Worm (Caenorhabditis elegans) whole organism, L3 larva: ENCODE data around the gene nas-15.

ENCODE experiments used
- ZK546.5 ChIP-seq: sonication (generic microtip); optimal IDR thresholded peaks from 2 replicates; lab custom pipeline; 2017; ENCODE audit warnings: missing biosample characterization, missing genetic modification characterization
- ceh-16 ChIP-seq: sonication (generic microtip); optimal IDR thresholded peaks from 2 replicates; lab custom pipeline; 2017; ENCODE audit warnings: missing biosample characterization, missing genetic modification characterization
- ceh-28 ChIP-seq: fragments of 150-350 bp; optimal IDR thresholded peaks from 2 replicates; lab custom pipeline; 2014; ENCODE audit warnings: missing biosample characterization, missing genetic modification reagents, missing genetic modification characterization
- daf-12 ChIP-seq: fragments of 150-350 bp; optimal IDR thresholded peaks from 2 replicates; lab custom pipeline; 2014; ENCODE audit warnings: missing biosample characterization, missing genetic modification reagents, missing genetic modification characterization
- egl-27 ChIP-seq: sonication (generic microtip); optimal IDR thresholded peaks from 4 replicates; lab custom pipeline; 2017; ENCODE audit warnings: missing biosample characterization, missing genetic modification reagents, missing genetic modification characterization
- egl-5 ChIP-seq: fragments of 150-350 bp; optimal IDR thresholded peaks from 2 replicates; lab custom pipeline; 2017; ENCODE audit warnings: missing biosample characterization, missing genetic modification reagents, missing genetic modification characterization, inconsistent platforms
- elt-1 ChIP-seq: fragments of 150-350 bp; optimal IDR thresholded peaks from 2 replicates; lab custom pipeline; 2014; ENCODE audit warnings: missing biosample characterization, missing genetic modification characterization
- elt-2 ChIP-seq: sonication (generic microtip); optimal IDR thresholded peaks from 2 replicates; lab custom pipeline; 2016; ENCODE audit warnings: missing genetic modification reagents, mild to moderate bottlenecking, missing genetic modification characterization, missing compliant biosample characterization
- elt-3 ChIP-seq, 3 experiments: fragments of 150-350 bp in 1 of 3; sonication (generic microtip) in 2 of 3; optimal IDR thresholded peaks; 2 replicates in 2 of 3; 4 replicates in 1 of 3; lab custom pipeline; 2014 to 2017; ENCODE audit warnings: missing biosample characterization in 3 of 3, missing genetic modification characterization in 3 of 3
- eor-1 ChIP-seq, 2 experiments: fragments of 150-350 bp; optimal IDR thresholded peaks; 2 replicates each; lab custom pipeline; 2014 to 2018; ENCODE audit warnings: missing biosample characterization in 2 of 2, missing genetic modification characterization in 2 of 2
- fkh-10 ChIP-seq: sonication (generic microtip); optimal IDR thresholded peaks from 2 replicates; lab custom pipeline; 2017; ENCODE audit warnings: missing biosample characterization, missing genetic modification reagents, missing genetic modification characterization
- fkh-2 ChIP-seq: fragments of 150-350 bp; optimal IDR thresholded peaks from 2 replicates; lab custom pipeline; 2014; ENCODE audit warnings: missing biosample characterization, missing genetic modification reagents, missing genetic modification characterization
- fos-1 ChIP-seq: fragments of 150-350 bp; optimal IDR thresholded peaks from 2 replicates; lab custom pipeline; 2014; ENCODE audit warnings: missing biosample characterization, missing genetic modification characterization
- lin-15B ChIP-seq: fragments of 150-350 bp; optimal IDR thresholded peaks from 2 replicates; lab custom pipeline; 2014; ENCODE audit warnings: missing biosample characterization, missing genetic modification characterization
- lin-39 ChIP-seq: fragments of 150-350 bp; optimal IDR thresholded peaks from 2 replicates; lab custom pipeline; 2018; ENCODE audit warnings: missing biosample characterization, missing genetic modification reagents, missing genetic modification characterization
- lsy-12 ChIP-seq: sonication (generic microtip); optimal IDR thresholded peaks from 2 replicates; lab custom pipeline; 2016; ENCODE audit warnings: mild to moderate bottlenecking, missing genetic modification characterization, missing compliant biosample characterization
- mdl-1 ChIP-seq: fragments of 150-350 bp; optimal IDR thresholded peaks from 2 replicates; lab custom pipeline; 2014; ENCODE audit warnings: missing biosample characterization, missing genetic modification characterization
- mml-1 ChIP-seq: fragments of 150-350 bp; sonication (generic microtip); optimal IDR thresholded peaks from 3 replicates; lab custom pipeline; 2014; ENCODE audit warnings: missing biosample characterization, missing genetic modification characterization
- nfya-1 ChIP-seq: sonication (generic microtip); optimal IDR thresholded peaks from 2 replicates; lab custom pipeline; 2017; ENCODE audit warnings: missing genetic modification characterization, mild to moderate bottlenecking, missing compliant biosample characterization, antibody characterized with exemption, moderate library complexity; ENCODE audit not compliant: insufficient read depth
- nhr-11 ChIP-seq: fragments of 150-350 bp; optimal IDR thresholded peaks from 2 replicates; lab custom pipeline; 2014; ENCODE audit warnings: missing biosample characterization, missing genetic modification characterization
- nhr-23 ChIP-seq: fragments of 150-350 bp; optimal IDR thresholded peaks from 2 replicates; lab custom pipeline; 2014; ENCODE audit warnings: missing biosample characterization, missing genetic modification reagents, missing genetic modification characterization
- nhr-237 ChIP-seq: fragments of 150-350 bp; optimal IDR thresholded peaks from 2 replicates; lab custom pipeline; 2014; ENCODE audit warnings: missing biosample characterization, missing genetic modification characterization
- nhr-25 ChIP-seq: sonication (generic microtip); optimal IDR thresholded peaks from 2 replicates; lab custom pipeline; 2017; ENCODE audit warnings: missing biosample characterization, missing genetic modification characterization
- nhr-28 ChIP-seq: fragments of 150-350 bp; optimal IDR thresholded peaks from 2 replicates; lab custom pipeline; 2014; ENCODE audit warnings: missing biosample characterization, missing genetic modification characterization
- nhr-43 ChIP-seq: sonication (generic microtip); optimal IDR thresholded peaks from 2 replicates; lab custom pipeline; 2016; ENCODE audit warnings: mild to moderate bottlenecking, missing genetic modification characterization, missing compliant biosample characterization; ENCODE audit not compliant: poor library complexity, severe bottlenecking
- nhr-67 ChIP-seq: fragments of 150-350 bp; optimal IDR thresholded peaks from 2 replicates; lab custom pipeline; 2014; ENCODE audit warnings: missing biosample characterization, missing genetic modification characterization
- nhr-76 ChIP-seq: fragments of 150-350 bp; sonication (generic microtip); optimal IDR thresholded peaks from 5 replicates; lab custom pipeline; 2014; ENCODE audit warnings: missing biosample characterization, missing genetic modification characterization
- nhr-77 ChIP-seq: fragments of 150-350 bp; optimal IDR thresholded peaks from 2 replicates; lab custom pipeline; 2014; ENCODE audit warnings: missing biosample characterization, missing genetic modification characterization
- pha-4 ChIP-seq: fragments of 150-350 bp; optimal IDR thresholded peaks from 2 replicates; lab custom pipeline; 2014; ENCODE audit warnings: missing biosample characterization, missing genetic modification reagents, missing genetic modification characterization
- pqm-1 ChIP-seq: fragments of 150-350 bp; optimal IDR thresholded peaks from 2 replicates; lab custom pipeline; 2017; ENCODE audit warnings: missing biosample characterization, missing genetic modification characterization, inconsistent platforms
- sea-2 ChIP-seq: fragments of 150-350 bp; sonication (generic microtip); optimal IDR thresholded peaks from 4 replicates; lab custom pipeline; 2014; ENCODE audit warnings: missing biosample characterization, missing genetic modification reagents, missing genetic modification characterization
- skn-1 ChIP-seq: fragments of 150-350 bp; optimal IDR thresholded peaks from 2 replicates; lab custom pipeline; 2014; ENCODE audit warnings: missing biosample characterization, missing genetic modification characterization
- snpc-4 ChIP-seq: fragments of 150-350 bp; optimal IDR thresholded peaks from 2 replicates; lab custom pipeline; 2014; ENCODE audit warnings: missing biosample characterization, missing genetic modification characterization
- tbx-2 ChIP-seq: sonication (generic microtip); optimal IDR thresholded peaks from 2 replicates; lab custom pipeline; 2016; ENCODE audit warnings: mild to moderate bottlenecking, missing genetic modification characterization, missing compliant biosample characterization
- zag-1 ChIP-seq: fragments of 150-350 bp; optimal IDR thresholded peaks from 2 replicates; lab custom pipeline; 2014; ENCODE audit warnings: missing biosample characterization, missing genetic modification characterization
- ztf-11 ChIP-seq: fragments of 150-350 bp; optimal IDR thresholded peaks from 2 replicates; lab custom pipeline; 2014; ENCODE audit warnings: missing biosample characterization, missing genetic modification characterization

The nas-15 gene

DNA sequence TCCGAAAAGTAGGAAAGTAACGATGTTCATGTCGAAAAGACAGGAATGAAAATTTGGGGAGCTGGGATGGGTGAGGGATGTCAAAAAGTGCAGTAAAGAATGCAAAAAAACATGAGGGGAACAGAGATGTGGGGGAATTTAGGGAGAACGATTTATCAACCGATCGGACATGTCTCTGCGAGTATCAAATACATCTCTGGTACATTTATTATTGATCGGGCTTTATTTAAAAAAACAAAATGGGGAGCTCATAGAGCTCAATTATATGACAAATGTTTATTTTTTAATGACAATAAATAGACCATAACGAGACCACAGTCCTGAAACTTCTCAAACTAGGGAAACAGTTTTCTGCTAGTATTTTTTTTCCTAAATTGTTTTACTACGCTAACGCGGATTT, 33.2 kb downstream of the nas-15 start, which contains the start of gene F25E2.2:
Gene F25E2.2, minus strand, starts transcription at position 101 of the 400 bp plus-strand sequence.
- TF ChIP-seq lin-39 (tag; lab: Kevin White, UChicago), result no peak

DNA sequence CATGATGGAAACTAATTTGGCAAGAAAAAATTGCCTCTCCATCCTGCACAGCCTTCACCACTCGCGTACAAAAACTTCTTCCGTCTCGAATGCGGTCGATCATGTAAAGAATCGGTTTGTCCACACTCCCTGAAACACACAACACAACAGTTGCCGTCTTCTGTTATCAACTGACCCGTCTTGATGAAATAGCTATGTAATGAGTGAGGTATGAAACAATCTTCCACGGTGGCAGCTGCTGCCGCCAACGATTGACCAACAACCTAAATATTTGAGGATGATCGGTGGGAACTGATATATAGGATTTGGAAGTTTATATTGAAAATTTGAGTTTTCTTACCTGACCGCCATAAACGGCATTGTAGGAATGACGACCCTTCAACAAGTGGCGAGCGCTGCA, 34.7 kb downstream of the nas-15 start:
- TF ChIP-seq nhr-237 (tag; lab: Kevin White, UChicago), result no peak
- no peak for TF ChIP-seq nhr-28 (tag; lab: Kevin White, UChicago)
- no peak for TF ChIP-seq lin-15B (tag; lab: Kevin White, UChicago)
- no peak for TF ChIP-seq nhr-76 (tag; lab: Kevin White, UChicago)
- TF ChIP-seq elt-2 (tag; lab: Kevin White, UChicago), result no peak
- no peak for TF ChIP-seq lsy-12
- TF ChIP-seq sea-2 (GFP tag; lab: Kevin White, UChicago), result no peak
- TF ChIP-seq nhr-43, result no peak
- no peak for TF ChIP-seq tbx-2 (tag; lab: Kevin White, UChicago)
- TF ChIP-seq ztf-11 (tag; lab: Kevin White, UChicago), result no peak
- no peak for TF ChIP-seq mdl-1
- TF ChIP-seq fkh-10 (GFP tag; lab: Kevin White, UChicago), result no peak
- no peak for TF ChIP-seq ceh-28 (tag; lab: Kevin White, UChicago)
- TF ChIP-seq ZK546.5 (tag; lab: Kevin White, UChicago), result no peak
- TF ChIP-seq skn-1 (tag; lab: Kevin White, UChicago), result no peak
- no peak for TF ChIP-seq egl-5
- TF ChIP-seq nhr-67 (tag; lab: Kevin White, UChicago), result no peak
- TF ChIP-seq zag-1, result no peak
- TF ChIP-seq mml-1, result no peak
- no peak for TF ChIP-seq elt-3 (tag; optimal IDR thresholded peaks at IDR 0.05; lab: Kevin White, UChicago)
- TF ChIP-seq, all 47 proteins: peak for 0

- no peak for TF ChIP-seq nhr-237 (tag; lab: Kevin White, UChicago)
- TF ChIP-seq fos-1, result no peak
Measured at ce11 chrX:813063-813462, 35.5 kb downstream of the nas-15 start, which contains the start of gene F25E2.3. TSS of gene F25E2.3 (minus strand) at chrX:813163.

- peak; percentile 74 for TF ChIP-seq pqm-1 (tag; lab: Kevin White, UChicago)
- peak; percentile 8 for TF ChIP-seq pha-4
- TF ChIP-seq elt-2 (tag; lab: Kevin White, UChicago), result peak; percentile 87
- TF ChIP-seq ZK546.5 (tag; lab: Kevin White, UChicago), result no peak
- TF ChIP-seq fkh-2 (tag; lab: Kevin White, UChicago), result no peak
- no peak for TF ChIP-seq nhr-237 (tag; lab: Kevin White, UChicago)
- TF ChIP-seq fkh-10 (GFP tag; lab: Kevin White, UChicago), result no peak
- no peak for TF ChIP-seq elt-3 (tag; optimal IDR thresholded peaks at IDR 0.05; lab: Kevin White, UChicago)
- no peak for TF ChIP-seq nhr-25 (tag; lab: Kevin White, UChicago)
- TF ChIP-seq nhr-43, result no peak
- TF ChIP-seq lin-39 (tag; lab: Kevin White, UChicago), result no peak
- TF ChIP-seq daf-12 (tag; lab: Kevin White, UChicago), result no peak
- no peak for TF ChIP-seq eor-1 (tag; optimal IDR thresholded peaks at IDR 0.05; lab: Kevin White, UChicago)
- no peak for TF ChIP-seq skn-1 (tag; lab: Kevin White, UChicago)
- TF ChIP-seq snpc-4, result no peak
- no peak for TF ChIP-seq nhr-11
Measured at ce11 chrX:815929-816328, 38.4 kb downstream of the nas-15 start, which contains the start of gene ifd-2. TSS of gene ifd-2 (minus strand) at chrX:815929.

DNA sequence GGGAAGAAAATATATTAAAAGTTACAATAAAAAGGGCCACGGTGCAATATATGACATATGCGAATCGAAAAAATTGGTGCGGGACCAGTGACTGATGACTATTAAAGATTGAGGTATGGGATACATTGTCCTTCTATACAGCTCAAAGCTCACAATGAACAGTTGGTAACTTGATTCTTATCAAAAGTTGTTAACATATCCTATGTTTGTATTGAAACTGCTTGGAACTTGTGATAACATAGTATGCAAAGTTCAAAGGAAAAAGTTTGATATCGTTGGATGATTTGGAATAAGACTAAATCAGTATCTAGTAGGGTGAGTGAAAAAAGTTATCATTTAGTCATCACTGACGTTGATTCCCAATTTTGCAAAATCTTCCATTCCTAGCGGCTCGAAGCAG, 40.5 kb downstream of the nas-15 start:
- TF ChIP-seq nhr-237 (tag; lab: Kevin White, UChicago), result no peak
- no peak for TF ChIP-seq nhr-77 (tag; lab: Kevin White, UChicago)
- no peak for TF ChIP-seq pha-4
- TF ChIP-seq egl-27, result no peak
- no peak for TF ChIP-seq nhr-43
- no peak for TF ChIP-seq nfya-1 (tag; lab: Kevin White, UChicago)
- no peak for TF ChIP-seq pqm-1 (tag; lab: Kevin White, UChicago)
- TF ChIP-seq sea-2 (GFP tag; lab: Kevin White, UChicago), result no peak
- TF ChIP-seq ZK546.5 (tag; lab: Kevin White, UChicago), result no peak
- no peak for TF ChIP-seq fkh-10 (GFP tag; lab: Kevin White, UChicago)
- TF ChIP-seq nhr-23 (tag; lab: Kevin White, UChicago), result no peak
- no peak for TF ChIP-seq elt-2 (tag; lab: Kevin White, UChicago)
- no peak for TF ChIP-seq ceh-16 (tag; lab: Kevin White, UChicago)
- no peak for TF ChIP-seq elt-1
- no peak for TF ChIP-seq fos-1
- no peak for TF ChIP-seq lsy-12
- no peak for TF ChIP-seq fkh-2 (tag; lab: Kevin White, UChicago)
- TF ChIP-seq nhr-67 (tag; lab: Kevin White, UChicago), result no peak
- TF ChIP-seq nhr-28 (tag; lab: Kevin White, UChicago), result no peak
- no peak for TF ChIP-seq tbx-2 (tag; lab: Kevin White, UChicago)
- TF ChIP-seq, all 47 proteins: peak for 0
